Fruit fly (Drosophila melanogaster) whole organism: ENCODE measurements around the gene CG33258.

Source experiments
- CG8478 ChIP-seq: fragments of >200 bp; optimal IDR thresholded peaks from 2 replicates; lab custom pipeline; 2018; ENCODE audit warnings: inconsistent platforms
- Dll ChIP-seq: fragments of >200 bp; optimal IDR thresholded peaks from 2 replicates; lab custom pipeline; 2017
- EcR ChIP-seq, 2 experiments: fragments of >200 bp; optimal IDR thresholded peaks; 2 replicates each; lab custom pipeline; 2017; ENCODE audit warnings: missing biosample characterization in 2 of 2, missing genetic modification characterization in 2 of 2, missing genetic modification reagents in 2 of 2
- pan ChIP-seq: fragments of >200 bp; optimal IDR thresholded peaks from 2 replicates; lab custom pipeline; 2017
- psq ChIP-seq: fragments of >200 bp; optimal IDR thresholded peaks from 2 replicates; lab custom pipeline; 2017
- usp ChIP-seq: fragments of >200 bp; optimal IDR thresholded peaks from 2 replicates; lab custom pipeline; 2017; ENCODE audit warnings: missing biosample characterization, missing genetic modification characterization, mixed read lengths

dm6 chr3L:16052145-16053025 is 30.0 kb upstream of the CG33258 start:
- TF ChIP-seq Dll (lab: Kevin White, UChicago): peak; percentile 84
- TF ChIP-seq pan (lab: Kevin White, UChicago): peak; percentile 66
- no peak for TF ChIP-seq psq
- peak; percentile 99 for TF ChIP-seq CG8478 (lab: Kevin White, UChicago)
- no peak for TF ChIP-seq usp (GFP tag; lab: Kevin White, UChicago)
- TF ChIP-seq EcR (GFP tag; optimal IDR thresholded peaks at IDR 0.05; lab: Kevin White, UChicago): no peak
